Worm (Caenorhabditis elegans): ENCODE results near the gene ceeh-1.

Gene ceeh-1

ce11 chrIII:811544-811943 is 20.5 kb downstream of the ceeh-1 start, which contains the start of gene daf-7:
daf-7 (plus strand) TSS chrIII:811844.
- TF ChIP-seq aha-1 (tag) = peak; percentile 65
- no peak for TF ChIP-seq ceh-44 (GFP tag; IDR thresholded peaks at IDR 0.05)

- TF ChIP-seq dmd-9 (GFP tag; IDR thresholded peaks at IDR 0.05) (no peak), ceh-82 (tag; optimal IDR thresholded peaks at IDR 0.05) (no peak), madf-9 (GFP tag; conservative IDR thresholded peaks at IDR 0.05) (no peak), php-3 (GFP tag; IDR thresholded peaks at IDR 0.05) (no peak), lin-39 (tag; optimal IDR thresholded peaks at IDR 0.05) (no peak), ceh-32 (tag; optimal IDR thresholded peaks at IDR 0.05; ENCODE audit: poor library complexity) (no peak), gei-8 (GFP tag; optimal IDR thresholded peaks at IDR 0.05) (no peak), lin-13 (GFP tag; optimal IDR thresholded peaks at IDR 0.05) (no peak), fkh-10 (GFP tag; optimal IDR thresholded peaks at IDR 0.05) (no peak), daf-12 (tag; optimal IDR thresholded peaks at IDR 0.05) (no peak), spr-1 (tag; optimal IDR thresholded peaks at IDR 0.05) (no peak), F10B5.3 (tag; optimal IDR thresholded peaks at IDR 0.05) (no peak), vab-7 (GFP tag; IDR thresholded peaks at IDR 0.05) (no peak), aha-1 (tag) (no peak), cey-2 (tag; optimal IDR thresholded peaks at IDR 0.05; ENCODE audit: borderline replicate concordance, insufficient read depth) (no peak), mdt-29 (GFP tag; IDR thresholded peaks at IDR 0.05) (no peak), Y5F2A.4 (GFP tag; optimal IDR thresholded peaks at IDR 0.05) (no peak), ceh-62 (tag; optimal IDR thresholded peaks at IDR 0.05) (no peak), nhr-28 (tag; optimal IDR thresholded peaks at IDR 0.05) (no peak), duxl-1 (tag; optimal IDR thresholded peaks at IDR 0.05; ENCODE audit: poor library complexity) (no peak)
Observed at ce11 chrIII:802041-802440, 30.0 kb downstream of the ceeh-1 start.

ce11 chrIII:797507-797906 is 34.6 kb downstream of the ceeh-1 start:
- TF ChIP-seq unc-62 (GFP tag; optimal IDR thresholded peaks at IDR 0.05 in 1 of 2) (peak in 1 of 2 experiments; percentile 55), unc-62 (tag; optimal IDR thresholded peaks at IDR 0.05) (no peak), mes-2 (tag; optimal IDR thresholded peaks at IDR 0.05; ENCODE audit: poor library complexity, severe bottlenecking) (no peak)

ce11 chrIII:794984-795596 is 37.0 kb downstream of the ceeh-1 start, which contains the start of gene trpp-11:
trpp-11 (plus strand) TSS chrIII:795136.
- no peak for TF ChIP-seq T26A8.4 (GFP tag; IDR thresholded peaks at IDR 0.05)
- TF ChIP-seq spr-1 (tag; optimal IDR thresholded peaks at IDR 0.05) = no peak
- TF ChIP-seq F10B5.3 (tag; optimal IDR thresholded peaks at IDR 0.05) = no peak
- TF ChIP-seq nhr-6 (tag; optimal IDR thresholded peaks at IDR 0.05) = no peak
- TF ChIP-seq zfp-3 (GFP tag; conservative IDR thresholded peaks at IDR 0.05) = no peak
- no peak for TF ChIP-seq lin-29 (GFP tag; IDR thresholded peaks at IDR 0.05)
- TF ChIP-seq ama-1 (optimal IDR thresholded peaks at IDR 0.05) = peak; percentile 43
- TF ChIP-seq nhr-77 (tag; optimal IDR thresholded peaks at IDR 0.05) = no peak
- TF ChIP-seq skn-1 (tag; optimal IDR thresholded peaks at IDR 0.05) = no peak
- 0 out of 2 replicates have a peak, but pooled peaks have one; percentile 52 for TF ChIP-seq D1046.2 (GFP tag; IDR thresholded peaks at IDR 0.05)
- TF ChIP-seq daf-16 (GFP tag; optimal IDR thresholded peaks at IDR 0.05) = no peak
- TF ChIP-seq daf-16 (tag; optimal IDR thresholded peaks at IDR 0.05) = no peak
- peak in 1 of 2 experiments; percentile 65 for TF ChIP-seq unc-62 (GFP tag; optimal IDR thresholded peaks at IDR 0.05 in 1 of 2)
- no peak for TF ChIP-seq unc-62 (tag; optimal IDR thresholded peaks at IDR 0.05)
- TF ChIP-seq nhr-237 (tag; optimal IDR thresholded peaks at IDR 0.05) = no peak
- TF ChIP-seq rbr-2 (tag; optimal IDR thresholded peaks at IDR 0.05) = no peak
- TF ChIP-seq nhr-42 (GFP tag; IDR thresholded peaks at IDR 0.05) = no peak
- no peak for TF ChIP-seq daf-8 (GFP tag; IDR thresholded peaks at IDR 0.05)
- TF ChIP-seq madf-5 (GFP tag; IDR thresholded peaks at IDR 0.05) = 0 out of 4 replicates have a peak, but pooled peaks of 1 of the 2 experiments have one; percentile 3
- no peak for TF ChIP-seq dmd-9 (GFP tag; IDR thresholded peaks at IDR 0.05)
- no peak; the same call in 1 of the 2 replicates for TF ChIP-seq F26F4.8 (GFP tag; conservative IDR thresholded peaks at IDR 0.05)
- TF ChIP-seq ceh-32 (tag; optimal IDR thresholded peaks at IDR 0.05; ENCODE audit: poor library complexity) = no peak
- TF ChIP-seq dpl-1 (GFP tag; optimal IDR thresholded peaks at IDR 0.05) = no peak
- TF ChIP-seq ztf-7 (tag; optimal IDR thresholded peaks at IDR 0.05) = no peak
- no peak for TF ChIP-seq daf-19 (GFP tag; conservative IDR thresholded peaks at IDR 0.05)
- TF ChIP-seq saeg-2 (GFP tag; IDR thresholded peaks at IDR 0.05) = no peak
- no peak for TF ChIP-seq aly-2 (tag; optimal IDR thresholded peaks at IDR 0.05)
- TF ChIP-seq nhr-10 (tag; optimal IDR thresholded peaks at IDR 0.05) = no peak
- TF ChIP-seq hlh-11 (tag; optimal IDR thresholded peaks at IDR 0.05) = no peak
